Fruit fly (Drosophila melanogaster): Measurements from ENCODE around the gene CG16986.

Gene CG16986

dm6 chr3L:2581343-2581825 is 18.7 kb upstream of the CG16986 start (continued):
- TF ChIP-seq Ets65A (GFP tag) (peak; percentile 96), Sin3A (optimal IDR thresholded peaks at IDR 0.05) (no peak), p53 (GFP tag; optimal IDR thresholded peaks at IDR 0.05) (no peak), Trl (optimal IDR thresholded peaks at IDR 0.05) (no peak), Trl (GFP tag; optimal IDR thresholded peaks at IDR 0.05) (peak; percentile 71), wor (GFP tag; IDR thresholded peaks at IDR 0.05) (peak; percentile 84), Sry-δ (GFP tag; optimal IDR thresholded peaks at IDR 0.05) (peak; percentile 33), Sox100B (GFP tag; optimal IDR thresholded peaks at IDR 0.05) (peak; percentile 67), ATbp (GFP tag; optimal IDR thresholded peaks at IDR 0.05) (peak; percentile 80), Gug (GFP tag; IDR thresholded peaks at IDR 0.05) (peak; percentile 41; the same call in 1 of the 4 replicates), CG14441 (GFP tag; IDR thresholded peaks at IDR 0.05) (peak; percentile 88), CG17328 (GFP tag; IDR thresholded peaks at IDR 0.05) (peak; percentile 96), kah (GFP tag; optimal IDR thresholded peaks at IDR 0.05) (peak; percentile 61), CG3281 (GFP tag; optimal IDR thresholded peaks at IDR 0.05) (peak; percentile 87), fd96Cb (tag; optimal IDR thresholded peaks at IDR 0.05) (peak; percentile 90), Vsx1 (GFP tag; optimal IDR thresholded peaks at IDR 0.05) (no peak), Hr3 (GFP tag; optimal IDR thresholded peaks at IDR 0.05) (peak; percentile 79), odd (GFP tag; optimal IDR thresholded peaks at IDR 0.05) (peak; percentile 77), kay (GFP tag; optimal IDR thresholded peaks at IDR 0.05) (peak; percentile 39), vnd (GFP tag; IDR thresholded peaks at IDR 0.05; ENCODE audit: partially characterized antibody) (no peak), CG7745 (tag; optimal IDR thresholded peaks at IDR 0.05) (no peak), zen (tag; optimal IDR thresholded peaks at IDR 0.05) (peak; percentile 92), Camta (GFP tag; optimal IDR thresholded peaks at IDR 0.05) (peak; percentile 66), twi (tag; optimal IDR thresholded peaks at IDR 0.05) (peak; percentile 83), grau (tag; optimal IDR thresholded peaks at IDR 0.05) (peak; percentile 72), run (tag; optimal IDR thresholded peaks at IDR 0.05) (peak; percentile 60), CG8281 (tag; optimal IDR thresholded peaks at IDR 0.05) (peak; percentile 57), pita (GFP tag; optimal IDR thresholded peaks at IDR 0.05) (no peak), tna (GFP tag; IDR thresholded peaks at IDR 0.05; ENCODE audit: partially characterized antibody) (no peak), en (GFP tag; optimal IDR thresholded peaks at IDR 0.05) (peak; percentile 35), exex (tag; optimal IDR thresholded peaks at IDR 0.05) (peak; percentile 47), Ets97D (GFP tag; optimal IDR thresholded peaks at IDR 0.05) (peak; percentile 28), cg (GFP tag; optimal IDR thresholded peaks at IDR 0.05) (no peak), trem (tag; optimal IDR thresholded peaks at IDR 0.05) (peak; percentile 87), hkb (optimal IDR thresholded peaks at IDR 0.05) (no peak), hkb (GFP tag; IDR thresholded peaks at IDR 0.05) (peak; percentile 95), wdn (GFP tag; IDR thresholded peaks at IDR 0.05) (peak; percentile 85), tio (GFP tag; optimal IDR thresholded peaks at IDR 0.05) (peak; percentile 66), knrl (GFP tag; IDR thresholded peaks at IDR 0.05; ENCODE audit: partially characterized antibody) (no peak), CG30020 (tag; optimal IDR thresholded peaks at IDR 0.05) (peak; percentile 37), Ravus (GFP tag; IDR thresholded peaks at IDR 0.05) (peak; percentile 59), CG16863 (GFP tag; optimal IDR thresholded peaks at IDR 0.05) (peak; percentile 68), Hr78 (GFP tag; optimal IDR thresholded peaks at IDR 0.05) (peak in 1 of 2 experiments; percentile 79), Xrp1 (GFP tag; IDR thresholded peaks at IDR 0.05) (peak; percentile 93), D (optimal IDR thresholded peaks at IDR 0.05) (no peak), D (GFP tag; optimal IDR thresholded peaks at IDR 0.05) (peak; percentile 84), CG1832 (GFP tag; optimal IDR thresholded peaks at IDR 0.05) (no peak), CG13775 (GFP tag; optimal IDR thresholded peaks at IDR 0.05) (peak; percentile 85), ap (GFP tag; IDR thresholded peaks at IDR 0.05) (peak; percentile 91), H2.0 (GFP tag; IDR thresholded peaks at IDR 0.05) (peak; percentile 91), fru (optimal IDR thresholded peaks at IDR 0.05) (no peak), CG6854 (GFP tag; optimal IDR thresholded peaks at IDR 0.05) (peak; percentile 81)

Data from whole organism, embryonic.